Fruit fly (Drosophila melanogaster) S2 (cell line): ENCODE data around the gene Ir76a.

Experiments
- CG8478 ChIP-seq: fragments of >200 bp; optimal IDR thresholded peaks from 2 replicates; lab custom pipeline; 2018
- CTCF ChIP-seq, 2 experiments: fragments of >200 bp; optimal IDR thresholded peaks; 2 replicates each; lab custom pipeline; 2018

DNA sequence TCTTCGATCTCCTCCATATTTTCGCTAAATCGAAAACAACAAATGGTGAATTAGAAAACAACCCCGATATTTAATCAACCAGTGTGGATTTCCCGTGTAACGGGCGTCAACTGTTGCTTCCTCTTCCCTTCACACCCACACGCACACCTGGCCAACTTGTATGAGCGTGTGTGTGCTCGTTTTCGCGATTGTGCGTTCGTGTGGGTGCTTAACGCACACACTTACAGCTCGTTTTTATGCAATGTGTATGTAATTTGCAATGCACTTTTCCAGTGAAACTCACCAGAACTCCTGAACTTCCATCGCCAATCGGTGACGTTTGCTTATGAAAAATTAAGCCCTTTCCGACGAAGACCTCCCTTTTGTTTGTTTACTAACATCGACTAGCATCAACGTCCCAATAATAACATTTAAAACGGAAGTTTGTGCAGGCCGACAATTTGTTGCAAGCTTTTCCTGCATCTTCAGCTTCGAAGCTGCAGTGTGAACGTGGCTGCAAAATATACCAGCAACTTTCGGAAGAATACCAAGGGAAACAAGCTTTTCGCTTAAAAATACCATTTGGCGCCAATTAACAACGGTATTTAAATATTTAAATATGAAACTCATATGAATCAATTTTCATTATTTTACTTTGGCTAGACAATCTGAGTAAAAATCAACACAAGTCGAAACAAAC is 16.5 kb downstream of the Ir76a start, which contains the start of gene cyc:
- no peak for TF ChIP-seq CG8478 (lab: Kevin White, UChicago)
- no peak for TF ChIP-seq CTCF (optimal IDR thresholded peaks at IDR 0.05; lab: Kevin White, UChicago)
